Worm (Caenorhabditis elegans): ENCODE measurements around the gene F32D8.11.

ce11 chrV:10929511-10929910, 40.6 kb upstream of the F32D8.11 start, which contains the start of gene F58B4.3:
- TF ChIP-seq unc-39 (tag; optimal IDR thresholded peaks at IDR 0.05) (no peak), Y48G9A.11 (GFP tag; IDR thresholded peaks at IDR 0.05) (no peak), mdl-1 (tag; optimal IDR thresholded peaks at IDR 0.05) (no peak), snpc-1.2 (GFP tag; IDR thresholded peaks at IDR 0.05) (no peak), nhr-77 (tag; optimal IDR thresholded peaks at IDR 0.05) (no peak), pha-4 (GFP tag; IDR thresholded peaks at IDR 0.05) (no peak), pha-4 (tag; optimal IDR thresholded peaks at IDR 0.05) (no peak), nhr-48 (tag; optimal IDR thresholded peaks at IDR 0.05) (no peak), zag-1 (tag; optimal IDR thresholded peaks at IDR 0.05) (no peak), jun-1 (tag; optimal IDR thresholded peaks at IDR 0.05) (no peak), ceh-82 (tag; optimal IDR thresholded peaks at IDR 0.05) (no peak), nhr-237 (tag; optimal IDR thresholded peaks at IDR 0.05) (no peak), F49E8.2 (tag; optimal IDR thresholded peaks at IDR 0.05; ENCODE audit: borderline replicate concordance) (no peak)
